Fruit fly (Drosophila melanogaster) whole organism, embryonic: ENCODE data around the gene CG44385.

ENCODE experiments used
- Aef1 ChIP-seq: fragments of 200-800 bp; sonication (Bioruptor generic); IDR thresholded peaks from 3 replicates; pipeline ENCODE4 v1.3.6; 2022; ENCODE audit warnings: missing biosample characterization, missing genetic modification characterization
- Bdp1 ChIP-seq: fragments of 200-800 bp; sonication (Bioruptor generic); optimal IDR thresholded peaks from 3 replicates; lab custom pipeline; 2016; ENCODE audit warnings: missing biosample characterization, missing genetic modification characterization
- CG10366 ChIP-seq: fragments of 200-800 bp; sonication (Bioruptor generic); IDR thresholded peaks from 2 replicates; pipeline ENCODE4 v1.3.6; 2022; ENCODE audit warnings: missing biosample characterization, missing genetic modification characterization
- CG10959 ChIP-seq: fragments of 200-800 bp; sonication (Bioruptor generic); IDR thresholded peaks from 2 replicates; pipeline ENCODE4 v1.3.6; 2022; ENCODE audit warnings: missing biosample characterization, missing genetic modification characterization
- CG11398 ChIP-seq: fragments of 200-800 bp; sonication (Bioruptor generic); optimal IDR thresholded peaks from 2 replicates; lab custom pipeline; 2016; ENCODE audit warnings: missing biosample characterization, missing genetic modification characterization
- CG12391 ChIP-seq: fragments of 200-800 bp; sonication (Bioruptor generic); optimal IDR thresholded peaks from 3 replicates; lab custom pipeline; 2018; ENCODE audit warnings: missing biosample characterization, mild to moderate bottlenecking, missing genetic modification characterization, moderate library complexity
- CG12769 ChIP-seq: fragments of 200-800 bp; sonication (Bioruptor generic); optimal IDR thresholded peaks from 2 replicates; lab custom pipeline; 2019; ENCODE audit warnings: missing biosample characterization, mild to moderate bottlenecking, missing genetic modification characterization, moderate library complexity
- CG1603 ChIP-seq: fragments of 200-800 bp; sonication (Bioruptor generic); optimal IDR thresholded peaks from 2 replicates; lab custom pipeline; 2019; ENCODE audit warnings: missing biosample characterization, mild to moderate bottlenecking, missing genetic modification characterization, moderate library complexity
- CG16813 ChIP-seq: fragments of 200-800 bp; sonication (Bioruptor generic); IDR thresholded peaks from 3 replicates; pipeline ENCODE4 v1.3.6; 2022; ENCODE audit warnings: missing biosample characterization, missing genetic modification characterization; ENCODE audit not compliant: partially characterized antibody
- CG17568 ChIP-seq: fragments of 200-800 bp; sonication (Bioruptor generic); optimal IDR thresholded peaks from 2 replicates; lab custom pipeline; 2018; ENCODE audit warnings: missing biosample characterization, mild to moderate bottlenecking, missing genetic modification characterization, moderate library complexity
- CG18619 ChIP-seq: fragments of 200-800 bp; sonication (Bioruptor generic); optimal IDR thresholded peaks from 3 replicates; lab custom pipeline; 2017; ENCODE audit warnings: missing biosample characterization, mild to moderate bottlenecking, missing genetic modification characterization
- CG18764 ChIP-seq: fragments of 200-800 bp; sonication (Bioruptor generic); optimal IDR thresholded peaks from 3 replicates; lab custom pipeline; 2016; ENCODE audit warnings: missing biosample characterization, missing genetic modification characterization
- CG2120 ChIP-seq: fragments of 200-800 bp; sonication (Bioruptor generic); optimal IDR thresholded peaks from 3 replicates; lab custom pipeline; 2016; ENCODE audit warnings: missing biosample characterization, missing genetic modification characterization
- CG2712 ChIP-seq: fragments of 200-800 bp; optimal IDR thresholded peaks from 3 replicates; lab custom pipeline; 2019; ENCODE audit warnings: missing biosample characterization, mild to moderate bottlenecking, missing genetic modification characterization, moderate library complexity
- CG2875 ChIP-seq: fragments of 200-800 bp; sonication (Bioruptor generic); optimal IDR thresholded peaks from 2 replicates; lab custom pipeline; 2017; ENCODE audit warnings: missing biosample characterization, mild to moderate bottlenecking, missing genetic modification characterization, missing genetic modification reagents
- CG32767 ChIP-seq: fragments of 200-800 bp; sonication (Bioruptor generic); IDR thresholded peaks from 2 replicates; pipeline ENCODE4 v1.3.6; 2022; ENCODE audit warnings: missing biosample characterization, missing genetic modification characterization
- CG6654 ChIP-seq: fragments of 200-800 bp; sonication (Bioruptor generic); optimal IDR thresholded peaks from 2 replicates; lab custom pipeline; 2017; ENCODE audit warnings: missing biosample characterization, mild to moderate bottlenecking, missing genetic modification characterization
- CG6791 ChIP-seq: fragments of 200-800 bp; sonication (Bioruptor generic); IDR thresholded peaks from 3 replicates; pipeline ENCODE4 v1.3.6; 2022; ENCODE audit warnings: missing biosample characterization, missing genetic modification characterization; ENCODE audit not compliant: partially characterized antibody
- CG7357 ChIP-seq: fragments of 200-800 bp; sonication (Bioruptor generic); IDR thresholded peaks from 3 replicates; pipeline ENCODE4 v1.3.6; 2022; ENCODE audit warnings: missing biosample characterization, missing genetic modification characterization
- CG8924 ChIP-seq: fragments of 200-800 bp; optimal IDR thresholded peaks from 3 replicates; lab custom pipeline; 2019; ENCODE audit warnings: missing biosample characterization, mild to moderate bottlenecking, missing genetic modification characterization, moderate library complexity
- CHES-1-like ChIP-seq: fragments of 200-800 bp; sonication (Bioruptor generic); optimal IDR thresholded peaks from 2 replicates; lab custom pipeline; 2016; ENCODE audit warnings: missing biosample characterization, missing genetic modification characterization
- Camta ChIP-seq: fragments of 200-800 bp; sonication (Bioruptor generic); optimal IDR thresholded peaks from 2 replicates; lab custom pipeline; 2016; ENCODE audit warnings: missing biosample characterization, missing genetic modification characterization
- CrebB ChIP-seq: fragments of 200-800 bp; sonication (Bioruptor generic); optimal IDR thresholded peaks from 3 replicates; lab custom pipeline; 2018; ENCODE audit warnings: missing biosample characterization, mild to moderate bottlenecking, missing genetic modification characterization
- Dip3 ChIP-seq: fragments of 200-800 bp; sonication (Bioruptor generic); optimal IDR thresholded peaks from 3 replicates; lab custom pipeline; 2016; ENCODE audit warnings: missing biosample characterization, missing genetic modification characterization
- Fer3 ChIP-seq: fragments of 200-800 bp; sonication (Bioruptor generic); optimal IDR thresholded peaks from 2 replicates; lab custom pipeline; 2018; ENCODE audit warnings: missing biosample characterization, mild to moderate bottlenecking, missing genetic modification characterization, moderate library complexity
- H15 ChIP-seq: fragments of 200-800 bp; sonication (Bioruptor generic); IDR thresholded peaks from 3 replicates; pipeline ENCODE4 v1.3.6; 2022; ENCODE audit warnings: missing biosample characterization, missing genetic modification characterization
- HLH4C ChIP-seq: fragments of 200-800 bp; sonication (Bioruptor generic); IDR thresholded peaks from 3 replicates; pipeline ENCODE4 v1.3.6; 2022; ENCODE audit warnings: missing biosample characterization, missing genetic modification characterization; ENCODE audit not compliant: partially characterized antibody
- Jarid2 ChIP-seq: fragments of 200-800 bp; sonication (Bioruptor generic); optimal IDR thresholded peaks from 3 replicates; lab custom pipeline; 2017; ENCODE audit warnings: mild to moderate bottlenecking, missing biosample characterization, missing genetic modification reagents, missing genetic modification characterization
- MBD-R2 ChIP-seq: fragments of 200-800 bp; sonication (Bioruptor generic); IDR thresholded peaks from 2 replicates; pipeline ENCODE4 v1.3.6; 2022; ENCODE audit warnings: missing biosample characterization, missing genetic modification characterization
- NFAT ChIP-seq: fragments of 200-800 bp; sonication (Bioruptor generic); IDR thresholded peaks from 2 replicates; pipeline ENCODE4 v1.3.6; 2022; ENCODE audit warnings: missing biosample characterization, missing genetic modification characterization
- Nf-YC ChIP-seq: fragments of 200-800 bp; optimal IDR thresholded peaks from 3 replicates; lab custom pipeline; 2019; ENCODE audit warnings: missing biosample characterization, mild to moderate bottlenecking, missing genetic modification characterization, moderate library complexity
- Ptx1 ChIP-seq: fragments of 200-800 bp; sonication (Bioruptor generic); IDR thresholded peaks from 2 replicates; pipeline ENCODE4 v1.3.6; 2022; ENCODE audit warnings: missing biosample characterization, missing genetic modification characterization
- Rfx ChIP-seq: fragments of 200-800 bp; sonication (Bioruptor generic); IDR thresholded peaks from 2 replicates; pipeline ENCODE4 v1.3.6; 2022; ENCODE audit warnings: missing biosample characterization, missing genetic modification characterization
- Sox102F ChIP-seq: fragments of 200-800 bp; sonication (Bioruptor generic); optimal IDR thresholded peaks from 2 replicates; lab custom pipeline; 2018; ENCODE audit warnings: missing biosample characterization, mild to moderate bottlenecking, missing genetic modification characterization, moderate library complexity
- ato ChIP-seq: fragments of 200-800 bp; sonication (Bioruptor generic); IDR thresholded peaks from 2 replicates; pipeline ENCODE4 v1.3.6; 2022; ENCODE audit warnings: missing biosample characterization, missing genetic modification characterization; ENCODE audit not compliant: partially characterized antibody
- chm ChIP-seq: fragments of 200-800 bp; sonication (Bioruptor generic); IDR thresholded peaks from 2 replicates; pipeline ENCODE4 v1.3.6; 2022; ENCODE audit warnings: missing biosample characterization, missing genetic modification characterization
- da ChIP-seq: fragments of 200-800 bp; sonication (Bioruptor generic); optimal IDR thresholded peaks from 2 replicates; lab custom pipeline; 2016; ENCODE audit warnings: missing biosample characterization, missing genetic modification characterization
- gem ChIP-seq: fragments of 200-800 bp; sonication (Bioruptor generic); optimal IDR thresholded peaks from 2 replicates; lab custom pipeline; 2019; ENCODE audit warnings: missing biosample characterization, mild to moderate bottlenecking, missing genetic modification characterization, moderate library complexity
- knrl ChIP-seq: fragments of 200-800 bp; sonication (Bioruptor generic); IDR thresholded peaks from 3 replicates; pipeline ENCODE4 v1.3.6; 2022; ENCODE audit warnings: missing biosample characterization, missing genetic modification characterization; ENCODE audit not compliant: partially characterized antibody
- lola ChIP-seq, 3 experiments: fragments of >200 bp in 2 of 3; fragments of 200-800 bp in 1 of 3; sonication (Bioruptor generic) in 1 of 3; optimal IDR thresholded peaks; 2 replicates each; lab custom pipeline; 2017 to 2019; ENCODE audit warnings: missing biosample characterization in 3 of 3, missing genetic modification characterization in 3 of 3, mild to moderate bottlenecking in 1 of 3, moderate library complexity in 1 of 3
- nerfin-2 ChIP-seq: fragments of 200-800 bp; sonication (Bioruptor generic); IDR thresholded peaks from 2 replicates; pipeline ENCODE4 v1.3.6; 2022; ENCODE audit warnings: missing biosample characterization, missing genetic modification characterization; ENCODE audit not compliant: partially characterized antibody
- prd ChIP-seq, 3 experiments: fragments of >200 bp in 2 of 3; fragments of 200-800 bp in 1 of 3; sonication (Bioruptor generic) in 1 of 3; optimal IDR thresholded peaks in 2 of 3; IDR thresholded peaks in 1 of 3; 2 replicates in 2 of 3; 3 replicates in 1 of 3; pipeline versions ENCODE4 v1.3.6 to Lab custom; 2017 to 2022; ENCODE audit warnings: missing biosample characterization in 1 of 3, missing genetic modification characterization in 1 of 3
- row ChIP-seq: fragments of 200-800 bp; sonication (Bioruptor generic); IDR thresholded peaks from 3 replicates; pipeline ENCODE4 v1.3.6; 2022; ENCODE audit warnings: missing biosample characterization, missing genetic modification characterization
- seq ChIP-seq: fragments of 200-800 bp; sonication (Bioruptor generic); IDR thresholded peaks from 2 replicates; pipeline ENCODE4 v1.3.6; 2022; ENCODE audit warnings: missing biosample characterization, missing genetic modification characterization
- slbo ChIP-seq: fragments of 200-800 bp; sonication (Bioruptor generic); IDR thresholded peaks from 2 replicates; pipeline ENCODE4 v1.3.6; 2022; ENCODE audit warnings: missing biosample characterization, missing genetic modification characterization
- sob ChIP-seq: fragments of 200-800 bp; sonication (Bioruptor generic); IDR thresholded peaks from 2 replicates; pipeline ENCODE4 v1.3.6; 2022; ENCODE audit warnings: missing biosample characterization, missing genetic modification characterization
- ssp ChIP-seq: fragments of 200-800 bp; sonication (Bioruptor generic); IDR thresholded peaks from 2 replicates; pipeline ENCODE4 v1.3.6; 2022; ENCODE audit warnings: missing biosample characterization, missing genetic modification characterization
- zfh1 ChIP-seq: fragments of 200-800 bp; sonication (Bioruptor generic); IDR thresholded peaks from 3 replicates; pipeline ENCODE4 v1.3.6; 2022; ENCODE audit warnings: missing biosample characterization, missing genetic modification characterization

The CG44385 gene

DNA sequence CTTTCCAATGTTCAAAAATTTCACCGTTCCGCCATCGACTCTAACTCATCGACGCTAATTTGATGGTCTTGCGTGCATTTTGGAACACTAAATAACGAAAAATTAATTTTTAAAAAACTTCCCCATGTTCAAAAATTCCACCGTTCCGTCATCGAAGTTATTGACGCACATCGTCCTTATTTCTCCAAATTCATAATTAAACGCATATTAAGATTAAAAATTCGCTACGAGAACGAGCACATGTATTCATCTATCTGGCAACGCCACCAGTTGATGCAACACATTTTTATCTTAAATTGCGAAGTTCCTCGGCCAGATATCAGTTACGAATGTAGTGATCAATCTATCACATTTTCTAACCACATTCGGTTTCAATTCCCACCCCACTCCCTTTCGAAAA is 17.0 kb upstream of the CG44385 start, which contains the start of gene Lint-1 (continued):
- TF ChIP-seq Jarid2 (GFP tag; lab: Kevin White, UChicago) (no peak), CG18764 (GFP tag; lab: Kevin White, UChicago) (no peak), Sox102F (GFP tag; lab: Kevin White, UChicago) (peak; percentile 17), seq (GFP tag; lab: Robert Waterston, UW) (0 out of 2 replicates have a peak, but pooled peaks have one; percentile 25), CG32767 (no peak), Camta (GFP tag; lab: Kevin White, UChicago) (peak; percentile 26), CG8924 (tag; lab: Kevin White, UChicago) (no peak), prd (optimal IDR thresholded peaks at IDR 0.05; lab: Kevin White, UChicago) (no peak), prd (GFP tag; IDR thresholded peaks at IDR 0.05; lab: Robert Waterston, UW) (peak; percentile 46; the same call in 1 of the 3 replicates), CG12769 (peak; percentile 0), H15 (GFP tag; lab: Robert Waterston, UW) (no peak), CrebB (no peak), CG17568 (no peak), chm (GFP tag; lab: Robert Waterston, UW) (no peak), Fer3 (tag; lab: Kevin White, UChicago) (peak; percentile 2)

DNA sequence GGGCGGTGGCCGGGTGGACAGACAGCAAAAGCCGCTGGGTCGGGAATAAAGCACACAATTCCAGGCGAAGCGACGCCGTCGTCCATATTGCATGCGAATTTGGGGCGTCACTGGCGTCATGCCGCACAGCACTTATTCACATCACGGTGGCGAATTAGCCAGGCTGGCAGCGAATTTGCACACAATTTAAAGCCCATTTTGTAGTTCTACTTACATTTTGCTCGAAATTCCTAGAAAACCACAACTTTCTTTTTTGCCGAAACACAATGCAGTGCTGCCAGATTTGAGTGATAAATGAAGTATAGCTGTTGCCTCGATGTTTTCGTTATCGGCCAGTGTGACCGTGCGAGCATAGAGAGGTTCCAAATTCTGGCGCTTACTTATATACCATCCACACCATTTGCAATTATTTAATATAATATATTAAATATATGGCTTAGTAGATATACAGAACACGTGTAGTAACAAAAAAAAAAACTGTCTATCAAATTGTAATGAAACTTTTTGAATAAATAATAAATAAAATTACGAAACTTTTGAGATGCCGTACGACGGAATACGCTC is 16.1 kb upstream of the CG44385 start, which contains the start of gene Ran:
Ran (minus strand) TSS at position 445 of the 564 bp plus-strand sequence.
- TF ChIP-seq da (GFP tag; lab: Kevin White, UChicago) (no peak), zfh1 (0 out of 3 replicates have a peak, but pooled peaks have one; percentile 26), CG1603 (tag; lab: Kevin White, UChicago) (peak; percentile 89), slbo (GFP tag; lab: Robert Waterston, UW) (peak; percentile 49), Dip3 (GFP tag; lab: Kevin White, UChicago) (no peak), CG10366 (GFP tag; lab: Robert Waterston, UW) (no peak), CG10959 (GFP tag; lab: Robert Waterston, UW) (no peak), nerfin-2 (GFP tag; lab: Robert Waterston, UW) (peak; percentile 34; the same call in 1 of the 2 replicates), NFAT (GFP tag; lab: Robert Waterston, UW) (no peak), CG2712 (tag; lab: Kevin White, UChicago) (peak; percentile 31), CG6654 (no peak), CG11398 (GFP tag; lab: Kevin White, UChicago) (no peak), CG2120 (peak; percentile 1), ato (peak; percentile 12; the same call in 1 of the 2 replicates), CG18619 (GFP tag; lab: Kevin White, UChicago) (no peak), CG12391 (tag; lab: Kevin White, UChicago) (peak; percentile 25), row (GFP tag; lab: Robert Waterston, UW) (peak; percentile 81), HLH4C (GFP tag; lab: Robert Waterston, UW) (0 out of 3 replicates have a peak, but pooled peaks have one; percentile 32), lola (GFP tag; optimal IDR thresholded peaks at IDR 0.05; lab: Kevin White, UChicago) (peak in 1 of 3 experiments; percentile 42), Ptx1 (peak; percentile 21), CHES-1-like (GFP tag; lab: Kevin White, UChicago) (no peak), Aef1 (peak; percentile 28; the same call in 2 of the 3 replicates), Bdp1 (GFP tag; lab: Kevin White, UChicago) (no peak), CG2875 (no peak), sob (GFP tag; lab: Robert Waterston, UW) (peak; percentile 43), CG16813 (0 out of 3 replicates have a peak, but pooled peaks have one; percentile 35), ssp (GFP tag; lab: Robert Waterston, UW) (peak; percentile 98), CG7357 (peak; percentile 95), gem (tag; lab: Kevin White, UChicago) (peak; percentile 18), knrl (GFP tag; lab: Robert Waterston, UW) (peak; percentile 36; the same call in 1 of the 3 replicates), Nf-YC (tag; lab: Kevin White, UChicago) (no peak), MBD-R2 (peak; percentile 35), CG6791 (GFP tag; lab: Robert Waterston, UW) (peak; percentile 15; the same call in 1 of the 3 replicates), Rfx (GFP tag; lab: Robert Waterston, UW) (peak; percentile 57)
